Fruit fly (Drosophila melanogaster) whole organism, embryonic: ENCODE results near the gene Spt20.
A peak's percentile ranks its signal among the peaks of the same experiment; 100 is the strongest.

ENCODE experiments used
- Abd-B ChIP-seq: fragments of 200-800 bp; sonication (Bioruptor generic); optimal IDR thresholded peaks from 2 replicates; lab custom pipeline; 2018; ENCODE audit warnings: missing biosample characterization, mild to moderate bottlenecking, missing genetic modification characterization, moderate library complexity
- Awh ChIP-seq: fragments of 200-800 bp; sonication (Bioruptor generic); IDR thresholded peaks from 2 replicates; pipeline ENCODE4, ENCODE4 v1.3.6; 2022; ENCODE audit warnings: missing biosample characterization, missing genetic modification characterization
- CG10543 ChIP-seq: fragments of 200-800 bp; sonication (Bioruptor generic); optimal IDR thresholded peaks from 3 replicates; lab custom pipeline; 2017; ENCODE audit warnings: missing biosample characterization, mild to moderate bottlenecking, missing genetic modification characterization, moderate library complexity
- CG12071 ChIP-seq: fragments of 200-800 bp; sonication (Bioruptor generic); optimal IDR thresholded peaks from 3 replicates; lab custom pipeline; 2018; ENCODE audit warnings: missing biosample characterization, mild to moderate bottlenecking, missing genetic modification characterization
- CG12219 ChIP-seq: fragments of 200-800 bp; sonication (Bioruptor generic); optimal IDR thresholded peaks from 3 replicates; lab custom pipeline; 2018; ENCODE audit warnings: missing biosample characterization, mild to moderate bottlenecking, missing genetic modification characterization
- CG1233 ChIP-seq: fragments of 200-800 bp; sonication (Bioruptor generic); optimal IDR thresholded peaks from 4 replicates; lab custom pipeline; 2018; ENCODE audit warnings: missing biosample characterization, mild to moderate bottlenecking, missing genetic modification characterization
- CG12769 ChIP-seq: fragments of 200-800 bp; sonication (Bioruptor generic); optimal IDR thresholded peaks from 2 replicates; lab custom pipeline; 2019; ENCODE audit warnings: missing biosample characterization, mild to moderate bottlenecking, missing genetic modification characterization, moderate library complexity
- CG13424 ChIP-seq: fragments of 200-800 bp; sonication (Bioruptor generic); optimal IDR thresholded peaks from 2 replicates; lab custom pipeline; 2019; ENCODE audit warnings: missing biosample characterization, mild to moderate bottlenecking, missing genetic modification characterization, moderate library complexity
- CG1529 ChIP-seq: fragments of 200-800 bp; sonication (Bioruptor generic); optimal IDR thresholded peaks from 3 replicates; lab custom pipeline; 2018; ENCODE audit warnings: missing biosample characterization, missing genetic modification characterization
- CG34224 ChIP-seq: fragments of 200-800 bp; sonication (Bioruptor generic); IDR thresholded peaks from 3 replicates; pipeline ENCODE4 v1.3.6; 2022; ENCODE audit warnings: missing biosample characterization, missing genetic modification characterization; ENCODE audit not compliant: partially characterized antibody
- CG4424 ChIP-seq: fragments of 200-800 bp; sonication (Bioruptor generic); optimal IDR thresholded peaks from 3 replicates; lab custom pipeline; 2016; ENCODE audit warnings: missing biosample characterization, missing genetic modification characterization
- CG4730 ChIP-seq: fragments of 200-800 bp; sonication (Bioruptor generic); IDR thresholded peaks from 2 replicates; pipeline ENCODE4 v1.3.6; 2022; ENCODE audit warnings: missing biosample characterization, missing genetic modification characterization
- CG5245 ChIP-seq: fragments of 200-800 bp; sonication (Bioruptor generic); optimal IDR thresholded peaks from 3 replicates; lab custom pipeline; 2016; ENCODE audit warnings: missing biosample characterization, missing genetic modification characterization
- CG6272 ChIP-seq: fragments of 200-800 bp; sonication (Bioruptor generic); IDR thresholded peaks from 2 replicates; pipeline ENCODE4 v1.3.6; 2022; ENCODE audit warnings: missing biosample characterization, missing genetic modification characterization
- CG6854 ChIP-seq: fragments of 200-800 bp; sonication (Bioruptor generic); optimal IDR thresholded peaks from 3 replicates; lab custom pipeline; 2017; ENCODE audit warnings: missing biosample characterization, mild to moderate bottlenecking, missing genetic modification characterization
- CG8944 ChIP-seq: fragments of 200-800 bp; sonication (Bioruptor generic); optimal IDR thresholded peaks from 3 replicates; lab custom pipeline; 2016; ENCODE audit warnings: missing biosample characterization, missing genetic modification characterization
- CG9215 ChIP-seq: fragments of 200-800 bp; sonication (Bioruptor generic); IDR thresholded peaks from 2 replicates; pipeline ENCODE4 v1.3.6; 2022; ENCODE audit warnings: missing biosample characterization, missing genetic modification characterization
- D19A ChIP-seq: fragments of 200-800 bp; optimal IDR thresholded peaks from 3 replicates; lab custom pipeline; 2019; ENCODE audit warnings: missing biosample characterization, mild to moderate bottlenecking, missing genetic modification characterization, moderate library complexity
- D19B ChIP-seq: fragments of 200-800 bp; sonication (Bioruptor generic); optimal IDR thresholded peaks from 2 replicates; lab custom pipeline; 2017; ENCODE audit warnings: missing biosample characterization, mild to moderate bottlenecking, missing genetic modification characterization
- Dbx ChIP-seq: fragments of 200-800 bp; sonication (Bioruptor generic); IDR thresholded peaks from 3 replicates; pipeline ENCODE4 v1.3.6; 2022; ENCODE audit warnings: missing biosample characterization, missing genetic modification characterization
- Deaf1 ChIP-seq: fragments of 200-800 bp; optimal IDR thresholded peaks from 3 replicates; lab custom pipeline; 2019; ENCODE audit warnings: missing biosample characterization, mild to moderate bottlenecking, missing genetic modification characterization, moderate library complexity
- Doc3 ChIP-seq: fragments of 200-800 bp; sonication (Bioruptor generic); IDR thresholded peaks from 3 replicates; pipeline ENCODE4 v1.3.6; 2022; ENCODE audit warnings: missing biosample characterization, missing genetic modification characterization; ENCODE audit not compliant: partially characterized antibody
- NC2α ChIP-seq: fragments of 200-800 bp; sonication (Bioruptor generic); optimal IDR thresholded peaks from 2 replicates; lab custom pipeline; 2016; ENCODE audit warnings: missing biosample characterization, missing genetic modification characterization
- Oli ChIP-seq: fragments of 200-800 bp; sonication (Bioruptor generic); optimal IDR thresholded peaks from 2 replicates; lab custom pipeline; 2018; ENCODE audit warnings: missing biosample characterization, mild to moderate bottlenecking, missing genetic modification characterization, moderate library complexity
- Opbp ChIP-seq: fragments of 200-800 bp; sonication (Bioruptor generic); IDR thresholded peaks from 3 replicates; pipeline ENCODE4 v1.3.6; 2022; ENCODE audit warnings: missing biosample characterization, missing genetic modification characterization; ENCODE audit not compliant: partially characterized antibody
- Xrp1 ChIP-seq: fragments of 200-800 bp; sonication (Bioruptor generic); IDR thresholded peaks from 2 replicates; pipeline ENCODE4 v1.3.6; 2022; ENCODE audit warnings: missing biosample characterization, missing genetic modification characterization
- ac ChIP-seq: fragments of 200-800 bp; sonication (Bioruptor generic); optimal IDR thresholded peaks from 3 replicates; lab custom pipeline; 2017; ENCODE audit warnings: missing biosample characterization, mild to moderate bottlenecking, missing genetic modification characterization
- aop ChIP-seq: fragments of 200-800 bp; sonication (Bioruptor generic); IDR thresholded peaks from 2 replicates; pipeline ENCODE4 v1.3.6; 2022; ENCODE audit warnings: missing biosample characterization, missing genetic modification characterization
- az2 ChIP-seq: fragments of 200-800 bp; sonication (Bioruptor generic); optimal IDR thresholded peaks from 3 replicates; lab custom pipeline; 2016; ENCODE audit warnings: missing biosample characterization, missing genetic modification characterization
- ci ChIP-seq: fragments of 200-800 bp; sonication (Bioruptor generic); IDR thresholded peaks from 3 replicates; pipeline ENCODE4 v1.3.6; 2022; ENCODE audit warnings: missing biosample characterization, missing genetic modification characterization
- croc ChIP-seq: fragments of 200-800 bp; sonication (Bioruptor generic); conservative IDR thresholded peaks from 3 replicates; pipeline ENCODE4 v1.3.6; 2022; ENCODE audit warnings: missing biosample characterization, missing genetic modification characterization
- dpn ChIP-seq, 2 experiments: fragments of 200-800 bp; sonication (Bioruptor generic); optimal IDR thresholded peaks; 3 replicates each; lab custom pipeline; 2016; ENCODE audit warnings: missing biosample characterization in 2 of 2, missing genetic modification characterization in 2 of 2
- gro ChIP-seq: fragments of 200-800 bp; sonication (Bioruptor generic); optimal IDR thresholded peaks from 2 replicates; lab custom pipeline; 2016; ENCODE audit warnings: missing biosample characterization, missing genetic modification characterization
- ham ChIP-seq: fragments of 200-800 bp; sonication (Bioruptor generic); IDR thresholded peaks from 2 replicates; pipeline ENCODE4 v1.3.6; 2022; ENCODE audit warnings: missing biosample characterization, missing genetic modification characterization
- inv ChIP-seq: fragments of 200-800 bp; sonication (Bioruptor generic); IDR thresholded peaks from 2 replicates; pipeline ENCODE4 v1.3.6; 2022; ENCODE audit warnings: missing biosample characterization, missing genetic modification characterization; ENCODE audit not compliant: partially characterized antibody
- kah ChIP-seq: fragments of 200-800 bp; sonication (Bioruptor generic); optimal IDR thresholded peaks from 2 replicates; lab custom pipeline; 2018; ENCODE audit warnings: missing biosample characterization, mild to moderate bottlenecking, missing genetic modification characterization
- knrl ChIP-seq: fragments of 200-800 bp; sonication (Bioruptor generic); IDR thresholded peaks from 3 replicates; pipeline ENCODE4 v1.3.6; 2022; ENCODE audit warnings: missing biosample characterization, missing genetic modification characterization; ENCODE audit not compliant: partially characterized antibody
- lola ChIP-seq, 3 experiments: fragments of >200 bp in 2 of 3; fragments of 200-800 bp in 1 of 3; sonication (Bioruptor generic) in 1 of 3; optimal IDR thresholded peaks; 2 replicates each; lab custom pipeline; 2017 to 2019; ENCODE audit warnings: missing biosample characterization in 3 of 3, missing genetic modification characterization in 3 of 3, mild to moderate bottlenecking in 1 of 3, moderate library complexity in 1 of 3
- row ChIP-seq: fragments of 200-800 bp; sonication (Bioruptor generic); IDR thresholded peaks from 3 replicates; pipeline ENCODE4 v1.3.6; 2022; ENCODE audit warnings: missing biosample characterization, missing genetic modification characterization
- sd ChIP-seq: fragments of 200-800 bp; sonication (Bioruptor generic); optimal IDR thresholded peaks from 3 replicates; lab custom pipeline; 2018; ENCODE audit warnings: missing biosample characterization, mild to moderate bottlenecking, missing genetic modification characterization, moderate library complexity
- slbo ChIP-seq: fragments of 200-800 bp; sonication (Bioruptor generic); IDR thresholded peaks from 2 replicates; pipeline ENCODE4 v1.3.6; 2022; ENCODE audit warnings: missing biosample characterization, missing genetic modification characterization
- slou ChIP-seq: fragments of 200-800 bp; sonication (Bioruptor generic); optimal IDR thresholded peaks from 3 replicates; lab custom pipeline; 2016; ENCODE audit warnings: missing biosample characterization, missing genetic modification characterization
- sna ChIP-seq: fragments of 200-800 bp; sonication (Bioruptor generic); IDR thresholded peaks from 2 replicates; pipeline ENCODE4 v1.3.6; 2022; ENCODE audit warnings: missing biosample characterization, missing genetic modification characterization; ENCODE audit not compliant: partially characterized antibody
- ssp ChIP-seq: fragments of 200-800 bp; sonication (Bioruptor generic); IDR thresholded peaks from 2 replicates; pipeline ENCODE4 v1.3.6; 2022; ENCODE audit warnings: missing biosample characterization, missing genetic modification characterization
- tio ChIP-seq: fragments of 200-800 bp; sonication (Bioruptor generic); optimal IDR thresholded peaks from 2 replicates; lab custom pipeline; 2017; ENCODE audit warnings: missing biosample characterization, missing genetic modification characterization, inconsistent platforms
- unpg ChIP-seq: fragments of 200-800 bp; sonication (Bioruptor generic); optimal IDR thresholded peaks from 3 replicates; lab custom pipeline; 2018; ENCODE audit warnings: missing biosample characterization, mild to moderate bottlenecking, missing genetic modification characterization, moderate library complexity
- wor ChIP-seq: fragments of 200-800 bp; sonication (Bioruptor generic); IDR thresholded peaks from 2 replicates; pipeline ENCODE4 v1.3.6; 2022; ENCODE audit warnings: missing biosample characterization, missing genetic modification characterization

The Spt20 gene

dm6 chr3L:13513112-13513538 lies 10.6 kb downstream of the Spt20 start, which contains the start of the genes Vps36 and Liprin-beta (continued):
- no peak for TF ChIP-seq aop (GFP tag; lab: Robert Waterston, UW)
- peak; percentile 93 for TF ChIP-seq CG6272
- peak in 1 of 3 experiments; percentile 85 for TF ChIP-seq lola (GFP tag; optimal IDR thresholded peaks at IDR 0.05; lab: Kevin White, UChicago)
- TF ChIP-seq unpg (GFP tag; lab: Kevin White, UChicago): no peak
- TF ChIP-seq, all 482 proteins: peak for 365

DNA sequence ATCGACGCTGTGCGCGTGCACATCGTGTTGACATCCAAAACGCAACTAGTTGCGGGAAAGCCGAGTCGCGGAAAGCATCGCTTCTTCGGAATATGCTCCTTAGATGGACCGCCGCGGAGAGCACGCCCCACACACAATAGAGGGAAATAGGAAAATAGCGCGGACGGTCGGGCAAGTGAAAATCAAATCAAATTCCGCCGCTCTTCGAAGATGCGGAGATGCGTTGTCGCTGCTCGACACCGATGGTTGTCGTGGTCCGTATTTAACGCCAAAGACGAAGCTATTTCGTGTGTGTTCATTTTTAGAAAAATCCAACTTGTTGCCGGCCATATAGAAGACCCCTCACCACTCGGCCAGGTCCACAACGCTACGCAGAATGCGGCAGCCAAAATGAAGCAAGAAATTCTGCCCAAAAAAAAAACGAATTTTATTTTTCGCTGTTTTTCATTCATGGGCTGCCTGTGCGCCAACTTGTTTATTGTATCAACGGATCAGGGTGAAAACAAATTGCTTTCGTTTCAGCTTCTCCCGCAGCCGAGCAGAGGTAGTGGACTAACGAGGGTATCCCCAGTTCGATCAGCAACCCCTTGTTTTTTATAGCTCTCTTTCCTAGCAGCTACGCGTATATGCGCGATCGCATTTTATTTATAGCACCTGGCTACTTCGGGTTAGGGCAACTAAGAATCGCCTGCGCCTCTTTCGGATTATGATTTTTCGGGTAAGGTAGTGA lies 17.2 kb downstream of the Spt20 start, which contains the start of gene CG10710:
TSS of gene CG10710 (minus strand) at position 51 of the 730 bp plus-strand sequence.
- TF ChIP-seq ham (GFP tag; lab: Robert Waterston, UW): no peak
- TF ChIP-seq ci (GFP tag; lab: Robert Waterston, UW): no peak
- no peak for TF ChIP-seq Oli (tag; lab: Kevin White, UChicago)
- TF ChIP-seq kah (GFP tag; lab: Kevin White, UChicago): peak; percentile 87
- 0 out of 2 replicates have a peak, but pooled peaks have one; percentile 20 for TF ChIP-seq slbo
- TF ChIP-seq Deaf1 (tag; lab: Kevin White, UChicago): peak; percentile 65
- TF ChIP-seq az2 (GFP tag; lab: Kevin White, UChicago): no peak
- no peak for TF ChIP-seq Xrp1 (GFP tag; lab: Robert Waterston, UW)
- peak; percentile 88 for TF ChIP-seq CG10543
- TF ChIP-seq Opbp (GFP tag; lab: Robert Waterston, UW): no peak
- no peak for TF ChIP-seq NC2α (GFP tag; lab: Kevin White, UChicago)
- no peak for TF ChIP-seq CG12071 (GFP tag; lab: Kevin White, UChicago)
- TF ChIP-seq CG4730 (GFP tag; lab: Robert Waterston, UW): no peak
- TF ChIP-seq D19B (GFP tag; lab: Kevin White, UChicago): peak; percentile 63
- no peak for TF ChIP-seq wor (GFP tag; lab: Robert Waterston, UW)
- TF ChIP-seq Awh (GFP tag; lab: Robert Waterston, UW): no peak
- no peak for TF ChIP-seq CG6854 (GFP tag; lab: Kevin White, UChicago)
- no peak for TF ChIP-seq CG12219 (GFP tag; lab: Kevin White, UChicago)
- no peak for TF ChIP-seq gro
- peak; percentile 10 for TF ChIP-seq D19A (tag; lab: Kevin White, UChicago)
- TF ChIP-seq sd (tag; lab: Kevin White, UChicago): peak; percentile 82
- no peak for TF ChIP-seq tio (GFP tag; lab: Kevin White, UChicago)
- TF ChIP-seq inv: 0 out of 2 replicates have a peak, but pooled peaks have one; percentile 13
- TF ChIP-seq Dbx (GFP tag; lab: Robert Waterston, UW): no peak
- TF ChIP-seq CG13424 (tag; lab: Kevin White, UChicago): no peak
- no peak for TF ChIP-seq CG8944 (GFP tag; lab: Kevin White, UChicago)
- no peak for TF ChIP-seq slou (GFP tag; lab: Kevin White, UChicago)
- TF ChIP-seq CG4424 (GFP tag; lab: Kevin White, UChicago): no peak
- TF ChIP-seq CG1233 (GFP tag; lab: Kevin White, UChicago): no peak
- 0 out of 3 replicates have a peak, but pooled peaks have one; percentile 8 for TF ChIP-seq knrl
- TF ChIP-seq CG1529 (GFP tag; lab: Kevin White, UChicago): no peak
- no peak for TF ChIP-seq CG34224 (GFP tag; lab: Robert Waterston, UW)
- no peak for TF ChIP-seq sna (GFP tag; lab: Robert Waterston, UW)
- TF ChIP-seq ac (GFP tag; lab: Kevin White, UChicago): no peak
- TF ChIP-seq Abd-B (GFP tag; lab: Kevin White, UChicago): no peak
- TF ChIP-seq CG12769 (tag; lab: Kevin White, UChicago): peak; percentile 76
- no peak for TF ChIP-seq dpn (GFP tag; optimal IDR thresholded peaks at IDR 0.05; lab: Kevin White, UChicago)
- TF ChIP-seq ssp: no peak
- TF ChIP-seq CG5245 (GFP tag; lab: Kevin White, UChicago): no peak
- peak; percentile 43; the same call in 1 of the 3 replicates for TF ChIP-seq row
- TF ChIP-seq CG9215 (GFP tag; lab: Robert Waterston, UW): no peak
- no peak for TF ChIP-seq croc
- TF ChIP-seq Doc3: no peak
